Worm (Caenorhabditis elegans): ENCODE results near the gene Y54E2A.7.
"Not testable (repeated sequence)": the region's sequence is repeated elsewhere in the genome, so short reads cannot be mapped to it uniquely, and the experiment has no call there.

Y54E2A.7 gene

ce11 chrII:14804259-14804899 lies 31.6 kb upstream of the Y54E2A.7 start, which contains the start of gene W01D2.3 (continued):
- TF ChIP-seq F52B5.7 (tag; optimal IDR thresholded peaks at IDR 0.05) (peak; percentile 62), mcd-1 (GFP tag; IDR thresholded peaks at IDR 0.05) (peak; percentile 68; the same call in 1 of the 2 replicates), mel-28 (tag; optimal IDR thresholded peaks at IDR 0.05; ENCODE audit: borderline replicate concordance) (peak; percentile 58), ZK185.1 (tag; optimal IDR thresholded peaks at IDR 0.05; ENCODE audit: poor library complexity, severe bottlenecking) (peak; percentile 91), rpc-1 (optimal IDR thresholded peaks at IDR 0.05) (peak; percentile 88), rpc-1 (tag; optimal IDR thresholded peaks at IDR 0.05) (peak; percentile 73), B0035.1 (tag; optimal IDR thresholded peaks at IDR 0.05) (peak; percentile 49), ceh-100 (GFP tag; IDR thresholded peaks at IDR 0.05) (no peak), lin-54 (GFP tag; optimal IDR thresholded peaks at IDR 0.05) (peak; percentile 55)

- TF ChIP-seq B0261.1 (tag; optimal IDR thresholded peaks at IDR 0.05) (peak; percentile 59), lin-54 (GFP tag; optimal IDR thresholded peaks at IDR 0.05) (peak; percentile 9), hmg-20 (GFP tag; IDR thresholded peaks at IDR 0.05) (0 out of 2 replicates have a peak, but pooled peaks have one; percentile 30), tbp1 (GFP tag; optimal IDR thresholded peaks at IDR 0.05) (peak; percentile 83), F33H1.4 (GFP tag; IDR thresholded peaks at IDR 0.05) (peak; percentile 33; the same call in 1 of the 2 replicates), madf-6 (GFP tag; IDR thresholded peaks at IDR 0.05) (peak; percentile 61), dox-1 (GFP tag; IDR thresholded peaks at IDR 0.05) (0 out of 2 replicates have a peak, but pooled peaks have one; percentile 49), rcor-1 (GFP tag; IDR thresholded peaks at IDR 0.05) (peak; percentile 26; the same call in 1 of the 2 replicates), snpc-4 (tag; optimal IDR thresholded peaks at IDR 0.05) (peak in 2 of 4 experiments; percentile 68 to 70), lin-26 (GFP tag; IDR thresholded peaks at IDR 0.05) (peak; percentile 77), mcd-1 (GFP tag; IDR thresholded peaks at IDR 0.05) (peak; percentile 23; the same call in 1 of the 2 replicates), nfyb-1 (GFP tag; IDR thresholded peaks at IDR 0.05) (peak; percentile 38; the same call in 1 of the 2 replicates), nhr-120 (GFP tag; IDR thresholded peaks at IDR 0.05) (0 out of 2 replicates have a peak, but pooled peaks have one; percentile 8), rpc-1 (optimal IDR thresholded peaks at IDR 0.05) (peak; percentile 56), rpc-1 (tag; optimal IDR thresholded peaks at IDR 0.05) (peak; percentile 68), ekl-4 (GFP tag; IDR thresholded peaks at IDR 0.05) (peak; percentile 63; the same call in 1 of the 2 replicates), hmg-1.2 (GFP tag; IDR thresholded peaks at IDR 0.05) (peak; percentile 52), lsl-1 (GFP tag; optimal IDR thresholded peaks at IDR 0.05) (peak; percentile 14), D2030.7 (GFP tag; IDR thresholded peaks at IDR 0.05) (peak; percentile 60)
- TF ChIP-seq snpc-4 (GFP tag; optimal IDR thresholded peaks at IDR 0.05) = not testable (repeated sequence)
Observed at ce11 chrII:14802527-14802926, 29.7 kb upstream of the Y54E2A.7 start.

- no peak for TF ChIP-seq hlh-12 (tag; optimal IDR thresholded peaks at IDR 0.05)
- peak in 1 of 3 experiments; percentile 61 for TF ChIP-seq lin-35 (GFP tag; optimal IDR thresholded peaks at IDR 0.05)
- peak; percentile 85 for TF ChIP-seq mcd-1 (GFP tag; IDR thresholded peaks at IDR 0.05)
- peak; percentile 78 for TF ChIP-seq tbp1 (GFP tag; optimal IDR thresholded peaks at IDR 0.05)
- TF ChIP-seq attf-6 (GFP tag; IDR thresholded peaks at IDR 0.05) = no peak
- TF ChIP-seq T07F8.4 (tag; optimal IDR thresholded peaks at IDR 0.05) = no peak
- TF ChIP-seq madf-3 (GFP tag; IDR thresholded peaks at IDR 0.05) = 0 out of 2 replicates have a peak, but pooled peaks have one; percentile 20
- TF ChIP-seq pbrm-1 (GFP tag; IDR thresholded peaks at IDR 0.05) = 0 out of 2 replicates have a peak, but pooled peaks have one; percentile 34
- TF ChIP-seq cebp-1 (GFP tag; IDR thresholded peaks at IDR 0.05) = peak; percentile 68
- peak; percentile 85 for TF ChIP-seq cebp-1 (tag; optimal IDR thresholded peaks at IDR 0.05)
- no peak for TF ChIP-seq tbx-9 (tag; optimal IDR thresholded peaks at IDR 0.05; ENCODE audit: borderline replicate concordance)
- peak; percentile 73 for TF ChIP-seq nfyb-1 (GFP tag; IDR thresholded peaks at IDR 0.05)
- peak; percentile 53; the same call in 1 of the 2 replicates for TF ChIP-seq dox-1 (GFP tag; IDR thresholded peaks at IDR 0.05)
- TF ChIP-seq madf-8 (GFP tag; conservative IDR thresholded peaks at IDR 0.05) = peak; percentile 72
- TF ChIP-seq F10E7.11 (tag; optimal IDR thresholded peaks at IDR 0.05) = no peak
- no peak for TF ChIP-seq ztf-3 (GFP tag; optimal IDR thresholded peaks at IDR 0.05)
- TF ChIP-seq lin-40 (tag; optimal IDR thresholded peaks at IDR 0.05) = peak; percentile 69
- peak; percentile 52; the same call in 1 of the 2 replicates for TF ChIP-seq D2030.7 (GFP tag; IDR thresholded peaks at IDR 0.05)
- TF ChIP-seq F37B4.10 (GFP tag; IDR thresholded peaks at IDR 0.05) = no peak
- peak; percentile 57 for TF ChIP-seq rpc-1 (optimal IDR thresholded peaks at IDR 0.05)
- peak; percentile 48 for TF ChIP-seq rpc-1 (tag; optimal IDR thresholded peaks at IDR 0.05)
- TF ChIP-seq egl-18 (GFP tag; IDR thresholded peaks at IDR 0.05) = peak; percentile 70; the same call in 1 of the 2 replicates
- peak; percentile 49 for TF ChIP-seq him-1 (tag; optimal IDR thresholded peaks at IDR 0.05)
- peak; percentile 91 for TF ChIP-seq xnd-1 (tag; optimal IDR thresholded peaks at IDR 0.05)
- peak; percentile 87 for TF ChIP-seq lsl-1 (GFP tag; optimal IDR thresholded peaks at IDR 0.05)
- no peak for TF ChIP-seq dpl-1 (GFP tag; optimal IDR thresholded peaks at IDR 0.05)
Observed at ce11 chrII:14801086-14801531, 28.3 kb upstream of the Y54E2A.7 start.

All from whole organism, young adult.